Fruit fly (Drosophila melanogaster): ENCODE data around the gene Ir85a.

Ir85a gene

dm6 chr3R:8788722-8789400, 5.6 kb upstream of the Ir85a start (continued):
- TF ChIP-seq CG14710 (tag; optimal IDR thresholded peaks at IDR 0.05) = peak; percentile 14
- peak; percentile 54 for TF ChIP-seq Sox100B (GFP tag; optimal IDR thresholded peaks at IDR 0.05)
- TF ChIP-seq stc (GFP tag; IDR thresholded peaks at IDR 0.05) = peak; percentile 82
- peak; percentile 85 for TF ChIP-seq Ptx1 (GFP tag; IDR thresholded peaks at IDR 0.05)
- no peak for TF ChIP-seq Hsf (GFP tag; optimal IDR thresholded peaks at IDR 0.05)
- peak; percentile 43 for TF ChIP-seq CG1602 (GFP tag; optimal IDR thresholded peaks at IDR 0.05)
- no peak for TF ChIP-seq prd (optimal IDR thresholded peaks at IDR 0.05)
- TF ChIP-seq prd (GFP tag; IDR thresholded peaks at IDR 0.05) = peak; percentile 69; the same call in 2 of the 3 replicates
- TF ChIP-seq CG7556 (GFP tag; optimal IDR thresholded peaks at IDR 0.05) = peak; percentile 37
- TF ChIP-seq CG10959 (GFP tag; IDR thresholded peaks at IDR 0.05) = peak; percentile 22; the same call in 1 of the 2 replicates
- no peak for TF ChIP-seq sug (tag; optimal IDR thresholded peaks at IDR 0.05)
- peak; percentile 56; the same call in 1 of the 2 replicates for TF ChIP-seq sim (GFP tag; IDR thresholded peaks at IDR 0.05)
- TF ChIP-seq jing (GFP tag; optimal IDR thresholded peaks at IDR 0.05) = peak; percentile 35
- peak; percentile 47; the same call in 1 of the 2 replicates for TF ChIP-seq peb (GFP tag; IDR thresholded peaks at IDR 0.05)
- peak; percentile 69 for TF ChIP-seq CG18262 (tag; optimal IDR thresholded peaks at IDR 0.05)
- TF ChIP-seq Xbp1 (GFP tag; optimal IDR thresholded peaks at IDR 0.05) = peak; percentile 61
- no peak for TF ChIP-seq CG1832 (GFP tag; optimal IDR thresholded peaks at IDR 0.05)
- TF ChIP-seq CoRest (tag; optimal IDR thresholded peaks at IDR 0.05) = peak; percentile 21
- peak; percentile 63 for TF ChIP-seq ATbp (GFP tag; optimal IDR thresholded peaks at IDR 0.05)
- no peak for TF ChIP-seq HLH54F (GFP tag; optimal IDR thresholded peaks at IDR 0.05)
- TF ChIP-seq Bgb (GFP tag; IDR thresholded peaks at IDR 0.05; ENCODE audit: partially characterized antibody) = no peak
- TF ChIP-seq CG15269 (tag; optimal IDR thresholded peaks at IDR 0.05) = peak; percentile 52
- no peak for TF ChIP-seq TFAM (GFP tag; optimal IDR thresholded peaks at IDR 0.05)
- TF ChIP-seq sob (GFP tag; IDR thresholded peaks at IDR 0.05) = peak; percentile 34; the same call in 1 of the 2 replicates
- TF ChIP-seq wek (GFP tag; optimal IDR thresholded peaks at IDR 0.05) = no peak
- TF ChIP-seq CG17328 (GFP tag; IDR thresholded peaks at IDR 0.05) = peak; percentile 67
- peak; percentile 2 for TF ChIP-seq Jarid2 (GFP tag; optimal IDR thresholded peaks at IDR 0.05)
- peak; percentile 65 for TF ChIP-seq CG10366 (GFP tag; IDR thresholded peaks at IDR 0.05)
- TF ChIP-seq Vsx1 (GFP tag; optimal IDR thresholded peaks at IDR 0.05) = peak; percentile 17
- peak; percentile 21 for TF ChIP-seq Dek (tag; optimal IDR thresholded peaks at IDR 0.05)
- TF ChIP-seq Oli (tag; optimal IDR thresholded peaks at IDR 0.05) = peak; percentile 62
- TF ChIP-seq Xrp1 (GFP tag; IDR thresholded peaks at IDR 0.05) = peak; percentile 62
- peak; percentile 65; the same call in 2 of the 3 replicates for TF ChIP-seq jigr1 (GFP tag; IDR thresholded peaks at IDR 0.05)
- peak; percentile 19 for TF ChIP-seq trem (tag; optimal IDR thresholded peaks at IDR 0.05)
- TF ChIP-seq CG10147 (GFP tag; optimal IDR thresholded peaks at IDR 0.05) = peak; percentile 21
- 0 out of 3 replicates have a peak, but pooled peaks have one; percentile 25 for TF ChIP-seq CG34422 (GFP tag; IDR thresholded peaks at IDR 0.05)
- 0 out of 2 replicates have a peak, but pooled peaks have one; percentile 10 for TF ChIP-seq CG4404 (GFP tag; IDR thresholded peaks at IDR 0.05)
- no peak for TF ChIP-seq CG14965 (GFP tag; optimal IDR thresholded peaks at IDR 0.05; ENCODE audit: borderline replicate concordance)
- peak in 1 of 3 experiments; percentile 7 for TF ChIP-seq lola (GFP tag; optimal IDR thresholded peaks at IDR 0.05)
- TF ChIP-seq CG6689 (GFP tag; IDR thresholded peaks at IDR 0.05) = peak; percentile 75
- TF ChIP-seq ro (GFP tag; IDR thresholded peaks at IDR 0.05) = no peak
- TF ChIP-seq Med (GFP tag) = peak; percentile 13
- TF ChIP-seq CG3407 (GFP tag; optimal IDR thresholded peaks at IDR 0.05) = peak; percentile 11
- TF ChIP-seq CG32532 (GFP tag; IDR thresholded peaks at IDR 0.05) = peak; percentile 55; the same call in 1 of the 2 replicates
- peak; percentile 0 for TF ChIP-seq nerfin-1 (tag; optimal IDR thresholded peaks at IDR 0.05)
- TF ChIP-seq Hr3 (GFP tag; optimal IDR thresholded peaks at IDR 0.05) = peak; percentile 34
- TF ChIP-seq CG15514 (GFP tag; optimal IDR thresholded peaks at IDR 0.05) = no peak
- TF ChIP-seq CG18599 (GFP tag; optimal IDR thresholded peaks at IDR 0.05) = peak; percentile 13
- no peak for TF ChIP-seq CG1647 (GFP tag; optimal IDR thresholded peaks at IDR 0.05)

Data from whole organism, embryonic.